Fruit fly (Drosophila melanogaster): ENCODE data around the gene Tango6.
A peak's percentile ranks its signal among the peaks of the same experiment; 100 is the strongest.

Gene Tango6

dm6 chr2L:18976749-18977148 is 7.9 kb downstream of the Tango6 start:
- TF ChIP-seq twi (tag; optimal IDR thresholded peaks at IDR 0.05) (peak; percentile 95), ato (GFP tag; IDR thresholded peaks at IDR 0.05; ENCODE audit: partially characterized antibody) (no peak), z (GFP tag; IDR thresholded peaks at IDR 0.05) (0 out of 3 replicates have a peak, but pooled peaks have one; percentile 48), Ets65A (GFP tag) (no peak), caup (GFP tag; optimal IDR thresholded peaks at IDR 0.05; ENCODE audit: severe bottlenecking) (no peak), sob (GFP tag; IDR thresholded peaks at IDR 0.05) (peak; percentile 39; the same call in 1 of the 2 replicates), nerfin-1 (tag; optimal IDR thresholded peaks at IDR 0.05) (no peak), Lhr (GFP tag; optimal IDR thresholded peaks at IDR 0.05) (no peak)

dm6 chr2L:18978923-18979322 is 10.1 kb downstream of the Tango6 start:
- TF ChIP-seq Hey (tag; optimal IDR thresholded peaks at IDR 0.05): peak; percentile 42
- TF ChIP-seq HLHmδ (GFP tag; optimal IDR thresholded peaks at IDR 0.05): no peak

dm6 chr2L:18979407-18979806 is 10.6 kb downstream of the Tango6 start:
- TF ChIP-seq nom (GFP tag; optimal IDR thresholded peaks at IDR 0.05) (peak; percentile 26), CG32767 (GFP tag; IDR thresholded peaks at IDR 0.05) (0 out of 2 replicates have a peak, but pooled peaks have one; percentile 12), Elba2 (GFP tag; optimal IDR thresholded peaks at IDR 0.05) (no peak)

dm6 chr2L:18980982-18981381 is 12.2 kb downstream of the Tango6 start:
- TF ChIP-seq CG1603 (tag; optimal IDR thresholded peaks at IDR 0.05) (peak; percentile 12), Sry-δ (GFP tag; optimal IDR thresholded peaks at IDR 0.05) (no peak), Bteb2 (GFP tag; optimal IDR thresholded peaks at IDR 0.05) (no peak), klu (GFP tag; IDR thresholded peaks at IDR 0.05) (no peak), aop (GFP tag; IDR thresholded peaks at IDR 0.05) (no peak), Doc2 (GFP tag; IDR thresholded peaks at IDR 0.05) (no peak), Drgx (GFP tag; IDR thresholded peaks at IDR 0.05) (peak; percentile 65; the same call in 1 of the 2 replicates), CG11696 (GFP tag; IDR thresholded peaks at IDR 0.05) (0 out of 2 replicates have a peak, but pooled peaks have one; percentile 13), Dll (GFP tag; IDR thresholded peaks at IDR 0.05; ENCODE audit: partially characterized antibody) (no peak), Dp (GFP tag; optimal IDR thresholded peaks at IDR 0.05) (no peak), Med (GFP tag) (peak; percentile 34), cato (GFP tag; optimal IDR thresholded peaks at IDR 0.05; ENCODE audit: borderline replicate concordance) (no peak), Nf-YA (GFP tag; IDR thresholded peaks at IDR 0.05) (no peak), Hey (tag; optimal IDR thresholded peaks at IDR 0.05) (no peak)

- no peak for TF ChIP-seq Dll (GFP tag; IDR thresholded peaks at IDR 0.05; ENCODE audit: partially characterized antibody)
- peak; percentile 4 for TF ChIP-seq Blimp-1 (GFP tag; optimal IDR thresholded peaks at IDR 0.05)
- no peak for TF ChIP-seq al (GFP tag; IDR thresholded peaks at IDR 0.05)
- no peak for TF ChIP-seq usp (GFP tag; optimal IDR thresholded peaks at IDR 0.05)
- peak; percentile 40 for TF ChIP-seq ATbp (GFP tag; optimal IDR thresholded peaks at IDR 0.05)
- TF ChIP-seq Kr (GFP tag; optimal IDR thresholded peaks at IDR 0.05): peak; percentile 42
- TF ChIP-seq gce (GFP tag; IDR thresholded peaks at IDR 0.05): no peak
- peak; percentile 46 for TF ChIP-seq MTF-1 (GFP tag; optimal IDR thresholded peaks at IDR 0.05; ENCODE audit: borderline replicate concordance)
- no peak for TF ChIP-seq cg (GFP tag; optimal IDR thresholded peaks at IDR 0.05)
- TF ChIP-seq CG34422 (GFP tag; IDR thresholded peaks at IDR 0.05): no peak
- peak; percentile 70 for TF ChIP-seq kni (GFP tag; optimal IDR thresholded peaks at IDR 0.05)
- no peak for TF ChIP-seq CG6272 (GFP tag; IDR thresholded peaks at IDR 0.05)
- TF ChIP-seq CG6683 (GFP tag; optimal IDR thresholded peaks at IDR 0.05): no peak
- peak; percentile 3 for TF ChIP-seq CG2875 (GFP tag; optimal IDR thresholded peaks at IDR 0.05)
- no peak for TF ChIP-seq pros (GFP tag; optimal IDR thresholded peaks at IDR 0.05)
- peak; percentile 75 for TF ChIP-seq vvl (GFP tag; IDR thresholded peaks at IDR 0.05)
- TF ChIP-seq amos (GFP tag; IDR thresholded peaks at IDR 0.05; ENCODE audit: partially characterized antibody): no peak
- TF ChIP-seq CG17186 (GFP tag; optimal IDR thresholded peaks at IDR 0.05): no peak
- TF ChIP-seq CG1024 (GFP tag; IDR thresholded peaks at IDR 0.05): 0 out of 2 replicates have a peak, but pooled peaks have one; percentile 7
- TF ChIP-seq CG15601 (tag; optimal IDR thresholded peaks at IDR 0.05): peak; percentile 33
Measured at dm6 chr2L:18981484-18981883, 12.7 kb downstream of the Tango6 start.
